Fruit fly (Drosophila melanogaster): ENCODE measurements around the gene CG11425.

CG11425 gene

dm6 chr3L:22465486-22466402 lies 8.9 kb upstream of the CG11425 start, which contains the start of gene CG11438:
Gene CG11438 (plus strand): TSS chr3L:22465619.
- TF ChIP-seq sens (GFP tag) (peak; percentile 62), Meics (GFP tag; optimal IDR thresholded peaks at IDR 0.05) (peak; percentile 7), Deaf1 (tag; optimal IDR thresholded peaks at IDR 0.05) (peak; percentile 21), so (GFP tag; IDR thresholded peaks at IDR 0.05) (0 out of 3 replicates have a peak, but pooled peaks have one; percentile 13), CG2678 (tag; optimal IDR thresholded peaks at IDR 0.05) (peak; percentile 23), chinmo (GFP tag; IDR thresholded peaks at IDR 0.05; ENCODE audit: partially characterized antibody) (0 out of 4 replicates have a peak, but pooled peaks have one; percentile 60), lab (GFP tag; optimal IDR thresholded peaks at IDR 0.05) (peak; percentile 38), CG2120 (GFP tag; optimal IDR thresholded peaks at IDR 0.05) (peak; percentile 20), CG18262 (tag; optimal IDR thresholded peaks at IDR 0.05) (peak; percentile 41), ATbp (GFP tag; optimal IDR thresholded peaks at IDR 0.05) (peak; percentile 39), Side (GFP tag; optimal IDR thresholded peaks at IDR 0.05) (no peak), bbx (GFP tag; IDR thresholded peaks at IDR 0.05; ENCODE audit: partially characterized antibody) (0 out of 2 replicates have a peak, but pooled peaks have one; percentile 12), CG15269 (tag; optimal IDR thresholded peaks at IDR 0.05) (peak; percentile 7), Opbp (GFP tag; IDR thresholded peaks at IDR 0.05; ENCODE audit: partially characterized antibody) (0 out of 3 replicates have a peak, but pooled peaks have one; percentile 34), gem (tag; optimal IDR thresholded peaks at IDR 0.05) (peak; percentile 3), CG3281 (GFP tag; optimal IDR thresholded peaks at IDR 0.05) (peak; percentile 17), CG15601 (tag; optimal IDR thresholded peaks at IDR 0.05) (peak; percentile 15), CG9932 (GFP tag; IDR thresholded peaks at IDR 0.05) (0 out of 2 replicates have a peak, but pooled peaks have one; percentile 23), CG2875 (GFP tag; optimal IDR thresholded peaks at IDR 0.05) (no peak), vvl (GFP tag; IDR thresholded peaks at IDR 0.05) (no peak), oc (tag; optimal IDR thresholded peaks at IDR 0.05) (peak; percentile 22), sd (tag; optimal IDR thresholded peaks at IDR 0.05) (peak; percentile 82), CG1832 (GFP tag; optimal IDR thresholded peaks at IDR 0.05) (no peak), CG12769 (tag; optimal IDR thresholded peaks at IDR 0.05) (peak; percentile 8), abd-A (tag; optimal IDR thresholded peaks at IDR 0.05) (peak; percentile 20), PHDP (tag; optimal IDR thresholded peaks at IDR 0.05) (peak; percentile 26), nom (GFP tag; optimal IDR thresholded peaks at IDR 0.05) (peak; percentile 8), chm (GFP tag; IDR thresholded peaks at IDR 0.05) (no peak), Sox100B (GFP tag; optimal IDR thresholded peaks at IDR 0.05) (no peak), otp (GFP tag; IDR thresholded peaks at IDR 0.05) (0 out of 3 replicates have a peak, but pooled peaks have one; percentile 7), CG6765 (GFP tag; optimal IDR thresholded peaks at IDR 0.05) (no peak), ap (GFP tag; IDR thresholded peaks at IDR 0.05) (no peak), CG14050 (GFP tag; IDR thresholded peaks at IDR 0.05) (no peak), Drgx (GFP tag; IDR thresholded peaks at IDR 0.05) (0 out of 2 replicates have a peak, but pooled peaks have one; percentile 29), zfh2 (GFP tag; optimal IDR thresholded peaks at IDR 0.05) (no peak), Fer1 (GFP tag; optimal IDR thresholded peaks at IDR 0.05) (peak; percentile 5), sima (GFP tag; optimal IDR thresholded peaks at IDR 0.05) (no peak), CG5180 (GFP tag; optimal IDR thresholded peaks at IDR 0.05) (peak; percentile 31), corto (GFP tag; optimal IDR thresholded peaks at IDR 0.05) (no peak), gro (GFP tag; optimal IDR thresholded peaks at IDR 0.05) (peak; percentile 23), Blimp-1 (GFP tag; optimal IDR thresholded peaks at IDR 0.05) (peak; percentile 76), ci (GFP tag; IDR thresholded peaks at IDR 0.05) (peak; percentile 13; the same call in 1 of the 3 replicates), CG10321 (GFP tag; IDR thresholded peaks at IDR 0.05) (no peak)
